Worm (Caenorhabditis elegans): Measurements from ENCODE around the gene dsl-4.

- TF ChIP-seq nhr-11 (tag; optimal IDR thresholded peaks at IDR 0.05) (no peak), pha-4 (tag; optimal IDR thresholded peaks at IDR 0.05) (no peak), fkh-6 (tag; optimal IDR thresholded peaks at IDR 0.05) (no peak), ceh-45 (GFP tag; IDR thresholded peaks at IDR 0.05) (no peak), ceh-48 (tag; optimal IDR thresholded peaks at IDR 0.05) (no peak)
Observed at ce11 chrX:14108245-14108644, 18.1 kb downstream of the dsl-4 start, which contains the start of gene F16B12.7.
